Fruit fly (Drosophila melanogaster): ENCODE results near the gene Ror.

The Ror gene

DNA sequence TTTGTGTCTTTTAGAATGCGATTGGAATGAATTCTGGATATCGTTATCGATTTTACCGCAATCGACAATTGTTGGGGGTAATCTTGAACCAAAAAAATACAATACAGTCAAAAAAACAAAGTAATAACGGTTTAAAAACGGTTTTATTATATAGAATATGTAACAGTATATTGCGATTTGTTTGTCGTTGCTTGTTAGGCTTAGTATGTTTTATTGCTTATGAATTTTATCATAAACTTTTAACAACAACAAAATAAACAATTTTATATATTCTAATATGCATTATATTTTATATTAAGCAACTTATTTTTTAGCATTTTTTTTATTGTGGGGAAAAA, 48.1 kb downstream of the Ror start, which contains the start of gene CYLD:
Gene CYLD, minus strand, starts transcription at position 38 of the 338 bp plus-strand sequence.
- TF ChIP-seq Dll (optimal IDR thresholded peaks at IDR 0.05) (no peak), psq (optimal IDR thresholded peaks at IDR 0.05) (no peak), EcR (GFP tag; optimal IDR thresholded peaks at IDR 0.05) (no peak), CG8478 (optimal IDR thresholded peaks at IDR 0.05) (no peak), usp (GFP tag; optimal IDR thresholded peaks at IDR 0.05) (no peak), pan (optimal IDR thresholded peaks at IDR 0.05) (no peak)

dm6 chr2L:10301918-10302317, 50.3 kb downstream of the Ror start, which contains the start of gene CG13138:
TSS of gene CG13138 (minus strand) at chr2L:10302018.
- TF ChIP-seq EcR (GFP tag; optimal IDR thresholded peaks at IDR 0.05) (no peak), CG8478 (optimal IDR thresholded peaks at IDR 0.05) (no peak), Dll (optimal IDR thresholded peaks at IDR 0.05) (no peak), pan (optimal IDR thresholded peaks at IDR 0.05) (no peak), usp (GFP tag; optimal IDR thresholded peaks at IDR 0.05) (no peak), psq (optimal IDR thresholded peaks at IDR 0.05) (no peak)

dm6 chr2L:10303786-10304185, 52.1 kb downstream of the Ror start, which contains the start of gene nmd:
TSS of gene nmd (minus strand) at chr2L:10303947.
- TF ChIP-seq EcR (GFP tag; optimal IDR thresholded peaks at IDR 0.05) (no peak), psq (optimal IDR thresholded peaks at IDR 0.05) (no peak), pan (optimal IDR thresholded peaks at IDR 0.05) (no peak), Dll (optimal IDR thresholded peaks at IDR 0.05) (no peak), CG8478 (optimal IDR thresholded peaks at IDR 0.05) (no peak), usp (GFP tag; optimal IDR thresholded peaks at IDR 0.05) (no peak)

Measured in whole organism.